Fruit fly (Drosophila melanogaster): Measurements from ENCODE around the gene CG7382.

The CG7382 gene

dm6 chr2L:5496468-5497093 is 23.1 kb downstream of the CG7382 start (continued):
- TF ChIP-seq Rx (GFP tag; IDR thresholded peaks at IDR 0.05), result peak; percentile 18; the same call in 1 of the 2 replicates
- TF ChIP-seq Max (GFP tag; optimal IDR thresholded peaks at IDR 0.05), result peak; percentile 33
- peak; percentile 14 for TF ChIP-seq gro (GFP tag; optimal IDR thresholded peaks at IDR 0.05)
- peak; percentile 65; the same call in 1 of the 2 replicates for TF ChIP-seq chm (GFP tag; IDR thresholded peaks at IDR 0.05)
- TF ChIP-seq tgo (GFP tag; IDR thresholded peaks at IDR 0.05), result peak; percentile 63; the same call in 2 of the 3 replicates
- peak; percentile 41 for TF ChIP-seq CG13296 (GFP tag; optimal IDR thresholded peaks at IDR 0.05)
- peak; percentile 63; the same call in 1 of the 3 replicates for TF ChIP-seq otp (GFP tag; IDR thresholded peaks at IDR 0.05)
- TF ChIP-seq Poxn (GFP tag; IDR thresholded peaks at IDR 0.05), result no peak
- peak; percentile 62 for TF ChIP-seq Oli (tag; optimal IDR thresholded peaks at IDR 0.05)
- no peak for TF ChIP-seq Bdp1 (GFP tag; optimal IDR thresholded peaks at IDR 0.05)
- TF ChIP-seq CG17359 (tag; optimal IDR thresholded peaks at IDR 0.05), result peak; percentile 61
- peak; percentile 40 for TF ChIP-seq Meics (GFP tag; optimal IDR thresholded peaks at IDR 0.05)
- TF ChIP-seq ttk (GFP tag; IDR thresholded peaks at IDR 0.05), result no peak
- TF ChIP-seq CG7556 (GFP tag; optimal IDR thresholded peaks at IDR 0.05), result peak; percentile 45
- TF ChIP-seq CG6254 (GFP tag; optimal IDR thresholded peaks at IDR 0.05), result peak; percentile 52
- peak; percentile 15 for TF ChIP-seq CG18619 (GFP tag; optimal IDR thresholded peaks at IDR 0.05)
- peak; percentile 58 for TF ChIP-seq pnt (GFP tag; optimal IDR thresholded peaks at IDR 0.05)
- no peak for TF ChIP-seq D19B (GFP tag; optimal IDR thresholded peaks at IDR 0.05)
- no peak for TF ChIP-seq lov (optimal IDR thresholded peaks at IDR 0.05)
- TF ChIP-seq lov (GFP tag; IDR thresholded peaks at IDR 0.05), result no peak
- peak; percentile 44; the same call in 1 of the 2 replicates for TF ChIP-seq H2.0 (GFP tag; IDR thresholded peaks at IDR 0.05)
- peak; percentile 66 for TF ChIP-seq CG8924 (tag; optimal IDR thresholded peaks at IDR 0.05)
- no peak for TF ChIP-seq CG13894 (tag; optimal IDR thresholded peaks at IDR 0.05)
- TF ChIP-seq grau (tag; optimal IDR thresholded peaks at IDR 0.05), result peak; percentile 69
- TF ChIP-seq Scr (GFP tag; IDR thresholded peaks at IDR 0.05; ENCODE audit: partially characterized antibody), result no peak
- TF ChIP-seq CG17802 (tag; optimal IDR thresholded peaks at IDR 0.05), result peak; percentile 49
- no peak for TF ChIP-seq usp (GFP tag; optimal IDR thresholded peaks at IDR 0.05)
- TF ChIP-seq CG2678 (tag; optimal IDR thresholded peaks at IDR 0.05), result peak; percentile 74
- TF ChIP-seq Aef1 (GFP tag; IDR thresholded peaks at IDR 0.05), result peak; percentile 29; the same call in 1 of the 3 replicates
- no peak for TF ChIP-seq disco-r (GFP tag; optimal IDR thresholded peaks at IDR 0.05)
- TF ChIP-seq Nf-YC (tag; optimal IDR thresholded peaks at IDR 0.05), result no peak
- TF ChIP-seq Nf-YA (GFP tag; IDR thresholded peaks at IDR 0.05), result no peak
- no peak for TF ChIP-seq fd64A (GFP tag; optimal IDR thresholded peaks at IDR 0.05)
- TF ChIP-seq Hsf (GFP tag; optimal IDR thresholded peaks at IDR 0.05), result peak; percentile 63
- peak; percentile 52 for TF ChIP-seq Antp (GFP tag; optimal IDR thresholded peaks at IDR 0.05)
- peak; percentile 73 for TF ChIP-seq CG17328 (GFP tag; IDR thresholded peaks at IDR 0.05)
- TF ChIP-seq Atf6 (GFP tag; IDR thresholded peaks at IDR 0.05), result peak; percentile 61; the same call in 1 of the 2 replicates
- TF ChIP-seq pho (GFP tag; optimal IDR thresholded peaks at IDR 0.05), result no peak
- no peak for TF ChIP-seq trh (GFP tag; optimal IDR thresholded peaks at IDR 0.05)
- TF ChIP-seq gt (GFP tag; IDR thresholded peaks at IDR 0.05), result peak; percentile 43; the same call in 1 of the 2 replicates
- TF ChIP-seq NC2β (GFP tag; optimal IDR thresholded peaks at IDR 0.05), result peak; percentile 36
- no peak for TF ChIP-seq CG12744 (GFP tag; optimal IDR thresholded peaks at IDR 0.05)
- TF ChIP-seq CG13287 (GFP tag; IDR thresholded peaks at IDR 0.05; ENCODE audit: partially characterized antibody), result no peak
- no peak for TF ChIP-seq hth (optimal IDR thresholded peaks at IDR 0.05)
- TF ChIP-seq CG18262 (tag; optimal IDR thresholded peaks at IDR 0.05), result peak; percentile 76
- TF ChIP-seq Dp (GFP tag; optimal IDR thresholded peaks at IDR 0.05), result no peak
- TF ChIP-seq fd96Cb (tag; optimal IDR thresholded peaks at IDR 0.05), result peak; percentile 56
- TF ChIP-seq croc (GFP tag; conservative IDR thresholded peaks at IDR 0.05), result peak; percentile 35; the same call in 2 of the 3 replicates
- peak; percentile 9 for TF ChIP-seq NK7.1 (GFP tag; optimal IDR thresholded peaks at IDR 0.05)
- no peak for TF ChIP-seq CG30020 (tag; optimal IDR thresholded peaks at IDR 0.05)
- TF ChIP-seq pros (GFP tag; optimal IDR thresholded peaks at IDR 0.05), result no peak

Data from whole organism, embryonic.